Fruit fly (Drosophila melanogaster): ENCODE measurements around the gene CG14937.

DNA sequence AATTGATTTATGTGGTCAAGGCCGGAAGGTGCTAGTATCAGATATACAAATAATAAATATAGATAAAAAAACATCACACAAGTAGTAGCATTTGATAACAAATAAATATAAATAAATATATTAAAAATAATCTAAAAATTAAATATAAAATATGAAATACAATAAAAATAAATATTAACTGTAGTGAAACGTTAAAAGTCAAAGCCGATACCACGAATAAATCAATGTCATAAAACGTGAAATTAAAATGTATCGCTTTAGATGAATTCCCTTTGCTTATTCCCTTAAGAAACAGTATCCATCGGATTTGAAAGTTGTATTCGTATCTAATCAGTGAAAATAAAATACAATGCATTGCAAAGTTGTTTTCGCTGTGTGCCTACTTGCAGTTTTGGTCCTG, 40.4 kb upstream of the CG14937 start, which contains the start of gene CG45012:
- no peak for TF ChIP-seq psq (optimal IDR thresholded peaks at IDR 0.05)
- no peak for TF ChIP-seq h (optimal IDR thresholded peaks at IDR 0.05)
- TF ChIP-seq Sin3A (optimal IDR thresholded peaks at IDR 0.05) = no peak
- no peak for TF ChIP-seq insv (optimal IDR thresholded peaks at IDR 0.05)

Data from Kc167 (cell line).